Worm (Caenorhabditis elegans) whole organism, young adult: ENCODE data around the gene F25B5.3.

ENCODE experiments used
- B0035.1 ChIP-seq: sonication (generic microtip); optimal IDR thresholded peaks from 2 replicates; lab custom pipeline; 2016; ENCODE audit warnings: missing genetic modification characterization, mild to moderate bottlenecking, missing compliant biosample characterization, missing genotype, missing genetic modification reagents
- B0336.3 ChIP-seq: fragments of 200-800 bp; sonication (Bioruptor generic); IDR thresholded peaks from 2 replicates; pipeline ENCODE4 v1.3.6; 2022; ENCODE audit warnings: missing genetic modification characterization, missing compliant biosample characterization
- D2030.7 ChIP-seq: fragments of 200-800 bp; sonication (Bioruptor generic); IDR thresholded peaks from 2 replicates; pipeline ENCODE4 v1.3.6; 2022; ENCODE audit warnings: missing genetic modification reagents, missing genetic modification characterization, missing compliant biosample characterization
- F22D6.2 ChIP-seq: sonication (generic microtip); optimal IDR thresholded peaks from 2 replicates; lab custom pipeline; 2016; ENCODE audit warnings: mild to moderate bottlenecking, missing genetic modification characterization, missing compliant biosample characterization
- F23B12.7 ChIP-seq: sonication (generic microtip); optimal IDR thresholded peaks from 2 replicates; lab custom pipeline; 2017; ENCODE audit warnings: missing genetic modification characterization, mild to moderate bottlenecking, missing compliant biosample characterization, antibody characterized with exemption, moderate library complexity; ENCODE audit not compliant: insufficient read depth
- F33H1.4 ChIP-seq: fragments of 200-800 bp; sonication (Bioruptor generic); IDR thresholded peaks from 2 replicates; pipeline ENCODE4 v1.3.6; 2022; ENCODE audit warnings: missing genetic modification reagents, missing genetic modification characterization, missing compliant biosample characterization
- K12H6.12 ChIP-seq: fragments of 200-800 bp; sonication (Bioruptor generic); optimal IDR thresholded peaks from 2 replicates; lab custom pipeline; 2018; ENCODE audit warnings: mild to moderate bottlenecking, missing genetic modification characterization, missing compliant biosample characterization
- Y67H2A.10 ChIP-seq: fragments of 200-800 bp; sonication (Bioruptor generic); conservative IDR thresholded peaks from 2 replicates; pipeline ENCODE4 v1.3.6; 2022; ENCODE audit warnings: missing genetic modification reagents, missing genetic modification characterization, missing compliant biosample characterization
- ZK185.1 ChIP-seq: sonication (generic microtip); optimal IDR thresholded peaks from 2 replicates; lab custom pipeline; 2016; ENCODE audit warnings: mild to moderate bottlenecking, missing genetic modification characterization, missing compliant biosample characterization; ENCODE audit not compliant: poor library complexity, severe bottlenecking
- akir-1 ChIP-seq: fragments of 200-800 bp; sonication (Bioruptor generic); optimal IDR thresholded peaks from 2 replicates; lab custom pipeline; 2018; ENCODE audit warnings: mild to moderate bottlenecking, missing genetic modification characterization, moderate library complexity, missing compliant biosample characterization
- aptf-2 ChIP-seq: fragments of 200-800 bp; sonication (Bioruptor generic); conservative IDR thresholded peaks from 2 replicates; pipeline ENCODE4 v1.3.6; 2022; ENCODE audit warnings: missing genetic modification reagents, missing genetic modification characterization, missing compliant biosample characterization
- aptf-3 ChIP-seq: fragments of 200-800 bp; sonication (Bioruptor generic); IDR thresholded peaks from 2 replicates; pipeline ENCODE4 v1.3.6; 2022; ENCODE audit warnings: missing genetic modification characterization, missing compliant biosample characterization
- bed-1 ChIP-seq: fragments of 200-800 bp; sonication (Bioruptor generic); IDR thresholded peaks from 2 replicates; pipeline ENCODE4 v1.3.6; 2022; ENCODE audit warnings: missing genetic modification reagents, missing genetic modification characterization, missing compliant biosample characterization
- ceh-40 ChIP-seq: fragments of 200-800 bp; sonication (Bioruptor generic); IDR thresholded peaks from 2 replicates; pipeline ENCODE4 v1.3.6; 2022; ENCODE audit warnings: missing genetic modification characterization, missing compliant biosample characterization
- die-1 ChIP-seq: sonication (generic microtip); optimal IDR thresholded peaks from 2 replicates; lab custom pipeline; 2016; ENCODE audit warnings: missing genotype, mild to moderate bottlenecking, missing genetic modification characterization, missing compliant biosample characterization
- egl-18 ChIP-seq: fragments of 200-800 bp; sonication (Bioruptor generic); IDR thresholded peaks from 2 replicates; pipeline ENCODE4 v1.3.6; 2022; ENCODE audit warnings: missing genetic modification reagents, missing genetic modification characterization, missing compliant biosample characterization
- egl-44 ChIP-seq: fragments of 200-800 bp; sonication (Bioruptor generic); IDR thresholded peaks from 2 replicates; pipeline ENCODE4 v1.3.6; 2022; ENCODE audit warnings: missing genetic modification reagents, missing genetic modification characterization, missing compliant biosample characterization
- ets-4 ChIP-seq: fragments of 200-800 bp; sonication (Bioruptor generic); optimal IDR thresholded peaks from 2 replicates; lab custom pipeline; 2018; ENCODE audit warnings: mild to moderate bottlenecking, missing genetic modification characterization, missing compliant biosample characterization
- hmg-1.2 ChIP-seq: fragments of 200-800 bp; sonication (Bioruptor generic); IDR thresholded peaks from 2 replicates; pipeline ENCODE4 v1.3.6; 2022; ENCODE audit warnings: missing genetic modification reagents, missing genetic modification characterization, missing compliant biosample characterization
- lag-1 ChIP-seq: fragments of 200-800 bp; sonication (Bioruptor generic); IDR thresholded peaks from 2 replicates; pipeline ENCODE4 v1.3.6; 2022; ENCODE audit warnings: missing genetic modification reagents, missing genetic modification characterization, missing compliant biosample characterization
- lsl-1 ChIP-seq: fragments of 200-800 bp; sonication (Bioruptor generic); optimal IDR thresholded peaks from 2 replicates; lab custom pipeline; 2018; ENCODE audit warnings: mild to moderate bottlenecking, missing genetic modification characterization, moderate library complexity, missing compliant biosample characterization
- lsy-27 ChIP-seq: sonication (generic microtip); optimal IDR thresholded peaks from 2 replicates; lab custom pipeline; 2017; ENCODE audit warnings: missing genetic modification characterization, mild to moderate bottlenecking, missing compliant biosample characterization, antibody characterized with exemption, missing genotype, borderline replicate concordance; ENCODE audit not compliant: insufficient read depth
- madf-3 ChIP-seq: fragments of 200-800 bp; sonication (Bioruptor generic); IDR thresholded peaks from 2 replicates; pipeline ENCODE4 v1.3.6; 2022; ENCODE audit warnings: missing genetic modification reagents, missing genetic modification characterization, missing compliant biosample characterization
- nfya-2 ChIP-seq: fragments of 200-800 bp; sonication (Bioruptor generic); IDR thresholded peaks from 2 replicates; pipeline ENCODE4 v1.3.6; 2022; ENCODE audit warnings: missing genetic modification reagents, missing genetic modification characterization, missing compliant biosample characterization
- nfyb-1 ChIP-seq: fragments of 200-800 bp; sonication (Bioruptor generic); IDR thresholded peaks from 2 replicates; pipeline ENCODE4 v1.3.6; 2022; ENCODE audit warnings: missing genetic modification reagents, missing genetic modification characterization, missing compliant biosample characterization
- nhr-120 ChIP-seq: fragments of 200-800 bp; sonication (Bioruptor generic); IDR thresholded peaks from 2 replicates; pipeline ENCODE4 v1.3.6; 2022; ENCODE audit warnings: missing genetic modification characterization, missing compliant biosample characterization
- nhr-80 ChIP-seq: sonication (generic microtip); optimal IDR thresholded peaks from 2 replicates; lab custom pipeline; 2016; ENCODE audit warnings: missing genetic modification characterization, missing compliant biosample characterization
- nhr-90 ChIP-seq: sonication (generic microtip); optimal IDR thresholded peaks from 2 replicates; lab custom pipeline; 2016; ENCODE audit warnings: missing genotype, mild to moderate bottlenecking, missing genetic modification characterization, missing compliant biosample characterization
- pbrm-1 ChIP-seq: fragments of 200-800 bp; sonication (Bioruptor generic); IDR thresholded peaks from 2 replicates; pipeline ENCODE4 v1.3.6; 2022; ENCODE audit warnings: missing genetic modification reagents, missing genetic modification characterization, missing compliant biosample characterization
- pha-4 ChIP-seq: fragments of 150-350 bp; sonication (generic microtip); optimal IDR thresholded peaks from 2 replicates; lab custom pipeline; 2014; ENCODE audit warnings: missing biosample characterization, missing genetic modification reagents, missing genetic modification characterization
- repo-1 ChIP-seq: sonication (generic microtip); optimal IDR thresholded peaks from 2 replicates; lab custom pipeline; 2017; ENCODE audit warnings: mild to moderate bottlenecking, missing genetic modification characterization, missing compliant biosample characterization
- sea-2 ChIP-seq: fragments of 200-800 bp; sonication (Bioruptor generic); IDR thresholded peaks from 2 replicates; pipeline ENCODE4 v1.3.6; 2022; ENCODE audit warnings: missing genetic modification characterization, missing compliant biosample characterization
- snpc-1.3 ChIP-seq: sonication (generic microtip); optimal IDR thresholded peaks from 2 replicates; lab custom pipeline; 2017; ENCODE audit warnings: missing genetic modification characterization, mild to moderate bottlenecking, missing compliant biosample characterization, antibody characterized with exemption, moderate library complexity, missing genotype, missing genetic modification reagents; ENCODE audit not compliant: insufficient read depth
- tlf-1 ChIP-seq: fragments of 200-800 bp; sonication (Bioruptor generic); optimal IDR thresholded peaks from 2 replicates; lab custom pipeline; 2018; ENCODE audit warnings: mild to moderate bottlenecking, missing genetic modification characterization, missing compliant biosample characterization
- ztf-22 ChIP-seq: fragments of 200-800 bp; sonication (Bioruptor generic); optimal IDR thresholded peaks from 2 replicates; lab custom pipeline; 2018; ENCODE audit warnings: mild to moderate bottlenecking, missing genetic modification characterization, moderate library complexity, missing compliant biosample characterization
- ztf-25 ChIP-seq: fragments of 200-800 bp; sonication (Bioruptor generic); IDR thresholded peaks from 2 replicates; pipeline ENCODE4 v1.3.6; 2022; ENCODE audit warnings: missing genetic modification reagents, missing genetic modification characterization, missing compliant biosample characterization
- ztf-26 ChIP-seq: sonication (generic microtip); optimal IDR thresholded peaks from 2 replicates; lab custom pipeline; 2017; ENCODE audit warnings: missing genetic modification characterization, missing compliant biosample characterization
- ztf-3 ChIP-seq: fragments of 200-800 bp; sonication (Bioruptor generic); optimal IDR thresholded peaks from 2 replicates; lab custom pipeline; 2018; ENCODE audit warnings: mild to moderate bottlenecking, missing genetic modification characterization, missing compliant biosample characterization

Gene F25B5.3

DNA sequence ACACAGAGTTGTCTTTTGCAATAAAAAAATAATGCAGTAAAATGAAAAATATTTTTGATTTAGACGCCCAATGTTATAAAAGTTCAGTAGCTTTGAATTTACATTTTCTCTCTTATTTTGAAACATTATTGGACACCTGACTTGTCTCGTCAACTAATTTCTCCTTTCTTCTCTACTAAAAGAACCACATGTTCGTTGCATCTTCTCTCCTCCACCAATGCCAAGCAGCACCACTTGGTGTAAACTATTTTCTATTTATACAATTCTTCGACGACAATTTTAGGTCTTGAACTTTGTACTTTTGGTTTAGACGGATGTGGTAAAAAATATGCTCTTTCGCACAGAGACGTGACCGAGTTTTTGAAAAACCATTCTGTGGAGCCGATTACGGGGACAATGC, 18.0 kb upstream of the F25B5.3 start:
- TF ChIP-seq nhr-120 (GFP tag; lab: Robert Waterston, UW) (no peak), lag-1 (GFP tag; lab: Robert Waterston, UW) (no peak), madf-3 (GFP tag; lab: Robert Waterston, UW) (no peak), pha-4 (tag; lab: Kevin White, UChicago) (no peak), nfya-2 (GFP tag; lab: Robert Waterston, UW) (no peak), ztf-22 (GFP tag; lab: Kevin White, UChicago) (no peak), F23B12.7 (tag; lab: Kevin White, UChicago) (no peak), Y67H2A.10 (GFP tag; lab: Robert Waterston, UW) (no peak), K12H6.12 (tag; lab: Kevin White, UChicago) (no peak), egl-18 (no peak), nhr-90 (tag; lab: Kevin White, UChicago) (no peak), F33H1.4 (GFP tag; lab: Robert Waterston, UW) (no peak), repo-1 (tag; lab: Kevin White, UChicago) (no peak), ZK185.1 (tag; lab: Kevin White, UChicago) (no peak), F22D6.2 (no peak), B0336.3 (GFP tag; lab: Robert Waterston, UW) (no peak), hmg-1.2 (GFP tag; lab: Robert Waterston, UW) (no peak)

DNA sequence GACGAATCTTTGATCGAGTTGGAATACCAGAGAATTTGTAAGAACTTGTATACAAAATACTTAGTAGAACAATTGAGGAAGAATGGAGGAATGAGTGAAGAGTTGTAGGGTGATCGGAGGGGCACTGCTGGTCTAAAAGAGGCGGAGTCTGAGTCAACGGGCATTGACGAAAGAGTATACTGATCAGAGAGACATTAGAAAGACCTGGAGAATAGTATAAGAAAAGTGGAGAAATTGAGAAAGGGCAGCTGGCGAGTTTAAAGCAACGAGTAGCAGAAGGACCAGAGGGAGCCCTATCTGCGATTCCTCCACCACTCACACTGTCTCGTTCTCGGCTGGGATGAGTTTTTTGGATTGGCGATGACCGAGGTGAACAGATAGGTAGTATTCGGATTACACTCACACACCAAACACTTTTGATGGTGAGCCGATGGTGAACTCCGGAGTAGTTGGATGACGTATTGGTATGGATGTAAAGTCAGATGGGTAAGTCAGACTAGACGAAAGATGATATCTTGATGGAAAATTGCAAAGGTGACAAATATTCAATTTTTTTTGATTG, 17.2 kb upstream of the F25B5.3 start, which contains the start of gene EGAP1.5:
EGAP1.5 (plus strand) TSS at position 289 of the 562 bp plus-strand sequence.
- TF ChIP-seq nfyb-1 (GFP tag; lab: Robert Waterston, UW): no peak
- TF ChIP-seq ceh-40 (GFP tag; lab: Robert Waterston, UW): no peak
- no peak for TF ChIP-seq lsl-1 (GFP tag; lab: Kevin White, UChicago)
- TF ChIP-seq repo-1 (tag; lab: Kevin White, UChicago): no peak
- TF ChIP-seq ztf-25 (GFP tag; lab: Robert Waterston, UW): no peak
- TF ChIP-seq sea-2: no peak
- no peak for TF ChIP-seq pbrm-1 (GFP tag; lab: Robert Waterston, UW)
- TF ChIP-seq nhr-80: no peak
- TF ChIP-seq D2030.7 (GFP tag; lab: Robert Waterston, UW): no peak
- no peak for TF ChIP-seq bed-1

DNA sequence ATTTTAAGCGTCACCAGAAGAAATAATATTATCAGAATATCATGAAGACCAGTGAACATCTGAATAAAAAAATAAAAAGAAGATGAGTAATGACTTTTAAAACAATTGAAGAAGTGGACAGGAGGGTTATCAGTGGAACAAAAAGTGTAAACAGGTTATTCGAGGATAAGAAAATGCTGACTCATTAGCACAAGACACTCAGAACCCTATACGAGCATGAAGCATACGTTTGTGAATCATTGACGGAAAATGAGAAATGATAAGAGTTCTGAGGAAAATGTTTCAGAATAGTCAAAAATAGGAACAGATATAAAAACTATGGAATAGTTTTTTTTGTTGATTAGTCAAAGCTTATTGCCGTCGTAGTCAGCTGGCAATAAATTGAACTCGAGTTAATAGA, 15.8 kb upstream of the F25B5.3 start, which contains the start of gene zmp-1:
zmp-1 (minus strand) TSS at position 101 of the 400 bp plus-strand sequence.
- no peak for TF ChIP-seq lsy-27
- no peak for TF ChIP-seq ztf-3 (GFP tag; lab: Kevin White, UChicago)
- no peak for TF ChIP-seq ets-4 (GFP tag; lab: Kevin White, UChicago)
- TF ChIP-seq akir-1 (GFP tag; lab: Kevin White, UChicago): no peak
- TF ChIP-seq egl-44 (GFP tag; lab: Robert Waterston, UW): no peak
- no peak for TF ChIP-seq aptf-2 (GFP tag; lab: Robert Waterston, UW)
- TF ChIP-seq ztf-25 (GFP tag; lab: Robert Waterston, UW): no peak
- TF ChIP-seq snpc-1.3 (tag; lab: Kevin White, UChicago): no peak
- TF ChIP-seq B0035.1 (tag; lab: Kevin White, UChicago): no peak
- no peak for TF ChIP-seq F23B12.7 (tag; lab: Kevin White, UChicago)
- TF ChIP-seq aptf-3 (GFP tag; lab: Robert Waterston, UW): no peak
- TF ChIP-seq nhr-80: no peak
- no peak for TF ChIP-seq madf-3 (GFP tag; lab: Robert Waterston, UW)
- no peak for TF ChIP-seq die-1 (tag; lab: Kevin White, UChicago)
- TF ChIP-seq tlf-1 (GFP tag; lab: Kevin White, UChicago): no peak
- TF ChIP-seq ztf-26 (tag; lab: Kevin White, UChicago): no peak
